Worm (Caenorhabditis elegans): ENCODE measurements around the gene best-24.

DNA sequence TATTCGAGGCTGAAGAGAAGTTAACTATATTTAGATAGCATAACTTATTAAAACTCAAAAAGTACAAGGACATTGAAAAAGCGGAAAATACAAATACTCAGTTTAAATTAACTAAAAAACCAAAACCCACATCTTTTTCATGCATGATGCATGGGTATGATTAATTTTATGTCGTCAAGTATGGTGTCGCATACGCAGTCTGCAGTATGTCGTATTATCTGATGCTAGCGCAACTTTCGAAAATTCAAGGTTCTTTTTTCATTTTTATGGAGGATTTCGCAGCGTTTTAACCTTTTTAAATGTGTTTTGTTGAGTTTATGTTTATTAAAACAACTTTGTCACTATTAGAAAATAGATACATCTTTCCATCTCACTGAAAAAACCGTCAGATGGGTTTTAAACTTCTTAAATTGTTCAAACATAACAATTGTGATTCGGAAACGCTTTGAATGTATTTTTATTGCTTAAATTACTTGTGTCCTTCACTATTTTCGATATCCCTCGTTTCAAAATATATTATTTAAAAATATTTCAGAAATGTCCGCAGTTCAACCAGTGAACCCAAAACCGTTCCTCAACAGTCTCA is 39.2 kb upstream of the best-24 start, which contains the start of gene snr-5:
- TF ChIP-seq pqm-1 (tag; optimal IDR thresholded peaks at IDR 0.05) (no peak), odd-2 (tag; optimal IDR thresholded peaks at IDR 0.05) (no peak)
